Worm (Caenorhabditis elegans): ENCODE data around the gene F38C2.4.

- TF ChIP-seq pes-1 (GFP tag; IDR thresholded peaks at IDR 0.05) (no peak), ceh-36 (tag; optimal IDR thresholded peaks at IDR 0.05) (no peak), hnd-1 (tag; optimal IDR thresholded peaks at IDR 0.05) (no peak), tbx-11 (GFP tag; IDR thresholded peaks at IDR 0.05) (no peak), aly-1 (tag; optimal IDR thresholded peaks at IDR 0.05) (no peak), hmg-4 (GFP tag; optimal IDR thresholded peaks at IDR 0.05) (no peak), ama-1 (optimal IDR thresholded peaks at IDR 0.05) (no peak), F13C5.2 (tag; optimal IDR thresholded peaks at IDR 0.05) (no peak), hmbx-1 (tag; optimal IDR thresholded peaks at IDR 0.05) (no peak), tbx-37 (GFP tag; conservative IDR thresholded peaks at IDR 0.05) (no peak)
These were observed 49.8 kb downstream of the F38C2.4 start, which contains the start of gene srz-61 for ce11 chrIV:16320866-16321265.
